Worm (Caenorhabditis elegans): Measurements from ENCODE around the gene sprp-4.

Gene sprp-4

ce11 chrX:8810908-8811307, 42.5 kb downstream of the sprp-4 start, which contains the start of gene R04E5.9 (continued):
- TF ChIP-seq ceh-2 (tag; optimal IDR thresholded peaks at IDR 0.05), result peak; percentile 63
- TF ChIP-seq elt-4 (tag; optimal IDR thresholded peaks at IDR 0.05), result no peak
- TF ChIP-seq pqm-1 (tag; optimal IDR thresholded peaks at IDR 0.05), result peak; percentile 47
- peak; percentile 75 for TF ChIP-seq pros-1 (tag; optimal IDR thresholded peaks at IDR 0.05)
- peak; percentile 25 for TF ChIP-seq sox-4 (tag; optimal IDR thresholded peaks at IDR 0.05)
- TF ChIP-seq nhr-11 (tag; optimal IDR thresholded peaks at IDR 0.05), result no peak

ce11 chrX:8808740-8809139, 44.7 kb downstream of the sprp-4 start:
- TF ChIP-seq mec-3 (tag; optimal IDR thresholded peaks at IDR 0.05; ENCODE audit: borderline replicate concordance) (no peak), sdc-2 (tag; optimal IDR thresholded peaks at IDR 0.05) (no peak), ceh-6 (GFP tag; optimal IDR thresholded peaks at IDR 0.05) (no peak), pha-2 (tag; optimal IDR thresholded peaks at IDR 0.05) (no peak), elt-4 (tag; optimal IDR thresholded peaks at IDR 0.05) (no peak), ceh-48 (tag; optimal IDR thresholded peaks at IDR 0.05) (no peak), fkh-6 (tag; optimal IDR thresholded peaks at IDR 0.05) (no peak), che-1 (tag; optimal IDR thresholded peaks at IDR 0.05) (no peak)

- TF ChIP-seq C38D4.7 (GFP tag; optimal IDR thresholded peaks at IDR 0.05), result no peak
- peak; percentile 36 for TF ChIP-seq fkh-6 (tag; optimal IDR thresholded peaks at IDR 0.05)
- TF ChIP-seq unc-42 (tag; optimal IDR thresholded peaks at IDR 0.05), result peak; percentile 36
- TF ChIP-seq pha-4 (tag; optimal IDR thresholded peaks at IDR 0.05), result no peak
- peak; percentile 11 for TF ChIP-seq ref-2 (tag; optimal IDR thresholded peaks at IDR 0.05)
- TF ChIP-seq eyg-1 (tag; optimal IDR thresholded peaks at IDR 0.05), result no peak
These were observed 47.2 kb downstream of the sprp-4 start, which contains the start of gene R04E5.8 for ce11 chrX:8806070-8806799. R04E5.8 (minus strand) TSS chrX:8806120.

- no peak for TF ChIP-seq hlh-15 (tag; optimal IDR thresholded peaks at IDR 0.05)
- no peak for TF ChIP-seq ama-1 (optimal IDR thresholded peaks at IDR 0.05)
- no peak for TF ChIP-seq ceh-24 (tag; optimal IDR thresholded peaks at IDR 0.05)
- no peak for TF ChIP-seq pha-4 (tag; optimal IDR thresholded peaks at IDR 0.05)
- TF ChIP-seq pag-3 (tag; optimal IDR thresholded peaks at IDR 0.05; ENCODE audit: borderline replicate concordance), result no peak
- no peak for TF ChIP-seq nfya-1 (tag; optimal IDR thresholded peaks at IDR 0.05)
- TF ChIP-seq elt-2 (tag; optimal IDR thresholded peaks at IDR 0.05), result no peak
- no peak for TF ChIP-seq ets-4 (tag; optimal IDR thresholded peaks at IDR 0.05)
- TF ChIP-seq fkh-10 (GFP tag; optimal IDR thresholded peaks at IDR 0.05), result no peak
- no peak for TF ChIP-seq K09A11.1 (tag; optimal IDR thresholded peaks at IDR 0.05; ENCODE audit: insufficient read depth)
- no peak for TF ChIP-seq ceh-34 (tag; optimal IDR thresholded peaks at IDR 0.05)
- TF ChIP-seq pax-1 (tag; optimal IDR thresholded peaks at IDR 0.05), result no peak
- TF ChIP-seq lin-11 (tag; optimal IDR thresholded peaks at IDR 0.05), result no peak
- no peak for TF ChIP-seq pha-2 (tag; optimal IDR thresholded peaks at IDR 0.05)
- no peak for TF ChIP-seq pqm-1 (tag; optimal IDR thresholded peaks at IDR 0.05)
- TF ChIP-seq ceh-14 (tag; optimal IDR thresholded peaks at IDR 0.05), result no peak
These were observed 47.9 kb downstream of the sprp-4 start for ce11 chrX:8805475-8805874.

- TF ChIP-seq ceh-31 (tag; optimal IDR thresholded peaks at IDR 0.05), result peak; percentile 26
- peak; percentile 97 for TF ChIP-seq unc-42 (tag; optimal IDR thresholded peaks at IDR 0.05)
- no peak for TF ChIP-seq ceh-45 (GFP tag; IDR thresholded peaks at IDR 0.05)
These were observed 52.4 kb downstream of the sprp-4 start for ce11 chrX:8800983-8801382.

All from whole organism, late embryonic.